Fruit fly (Drosophila melanogaster) whole organism, embryonic: ENCODE data around the gene Ctr9.

Experiments
- Ada2b ChIP-seq: fragments of 200-800 bp; sonication (Bioruptor generic); IDR thresholded peaks from 2 replicates; pipeline ENCODE4 v1.3.6; 2022; ENCODE audit warnings: missing biosample characterization, missing genetic modification characterization
- Atf-2 ChIP-seq: fragments of 200-800 bp; sonication (Bioruptor generic); optimal IDR thresholded peaks from 2 replicates; lab custom pipeline; 2016; ENCODE audit warnings: missing biosample characterization, missing genetic modification characterization
- Atf6 ChIP-seq: fragments of 200-800 bp; sonication (Bioruptor generic); IDR thresholded peaks from 2 replicates; pipeline ENCODE4 v1.3.6; 2022; ENCODE audit warnings: missing biosample characterization, missing genetic modification characterization
- CG11093 ChIP-seq: fragments of 200-800 bp; sonication (Bioruptor generic); IDR thresholded peaks from 3 replicates; pipeline ENCODE4 v1.3.6; 2022; ENCODE audit warnings: missing biosample characterization, missing genetic modification characterization
- CG11560 ChIP-seq: fragments of 200-800 bp; sonication (Bioruptor generic); IDR thresholded peaks from 3 replicates; pipeline ENCODE4 v1.3.6; 2022; ENCODE audit warnings: missing biosample characterization, missing genetic modification characterization
- CG11695 ChIP-seq: fragments of 200-800 bp; sonication (Bioruptor generic); IDR thresholded peaks from 3 replicates; pipeline ENCODE4 v1.3.6; 2022; ENCODE audit warnings: missing biosample characterization, missing genetic modification characterization
- CG12659 ChIP-seq: fragments of 200-800 bp; sonication (Bioruptor generic); optimal IDR thresholded peaks from 3 replicates; lab custom pipeline; 2017; ENCODE audit warnings: mild to moderate bottlenecking, missing biosample characterization, missing genetic modification reagents, missing genetic modification characterization
- CG12769 ChIP-seq: fragments of 200-800 bp; sonication (Bioruptor generic); optimal IDR thresholded peaks from 2 replicates; lab custom pipeline; 2019; ENCODE audit warnings: missing biosample characterization, mild to moderate bottlenecking, missing genetic modification characterization, moderate library complexity
- CG12942 ChIP-seq: fragments of 200-800 bp; sonication (Bioruptor generic); optimal IDR thresholded peaks from 3 replicates; lab custom pipeline; 2016; ENCODE audit warnings: missing biosample characterization, missing genetic modification characterization
- CG13296 ChIP-seq: fragments of 200-800 bp; sonication (Bioruptor generic); optimal IDR thresholded peaks from 3 replicates; lab custom pipeline; 2018; ENCODE audit warnings: missing biosample characterization, mild to moderate bottlenecking, missing genetic modification characterization
- CG14667 ChIP-seq: fragments of 200-800 bp; sonication (Bioruptor generic); IDR thresholded peaks from 2 replicates; pipeline ENCODE4 v1.3.6; 2022; ENCODE audit warnings: missing biosample characterization, missing genetic modification characterization
- CG1602 ChIP-seq: fragments of 200-800 bp; sonication (Bioruptor generic); optimal IDR thresholded peaks from 3 replicates; lab custom pipeline; 2016; ENCODE audit warnings: missing biosample characterization, missing genetic modification characterization
- CG16815 ChIP-seq: fragments of 200-800 bp; sonication (Bioruptor generic); optimal IDR thresholded peaks from 3 replicates; lab custom pipeline; 2017; ENCODE audit warnings: missing biosample characterization, mild to moderate bottlenecking, missing genetic modification characterization
- CG17186 ChIP-seq: fragments of 200-800 bp; sonication (Bioruptor generic); optimal IDR thresholded peaks from 3 replicates; lab custom pipeline; 2017; ENCODE audit warnings: missing biosample characterization, missing genetic modification reagents, missing genetic modification characterization
- CG18619 ChIP-seq: fragments of 200-800 bp; sonication (Bioruptor generic); optimal IDR thresholded peaks from 3 replicates; lab custom pipeline; 2017; ENCODE audit warnings: missing biosample characterization, mild to moderate bottlenecking, missing genetic modification characterization
- CG18764 ChIP-seq: fragments of 200-800 bp; sonication (Bioruptor generic); optimal IDR thresholded peaks from 3 replicates; lab custom pipeline; 2016; ENCODE audit warnings: missing biosample characterization, missing genetic modification characterization
- CG2199 ChIP-seq: fragments of 200-800 bp; sonication (Bioruptor generic); IDR thresholded peaks from 3 replicates; pipeline ENCODE4 v1.3.6; 2022; ENCODE audit warnings: missing biosample characterization, missing genetic modification characterization
- CG4424 ChIP-seq: fragments of 200-800 bp; sonication (Bioruptor generic); optimal IDR thresholded peaks from 3 replicates; lab custom pipeline; 2016; ENCODE audit warnings: missing biosample characterization, missing genetic modification characterization
- CG6254 ChIP-seq: fragments of 200-800 bp; sonication (Bioruptor generic); optimal IDR thresholded peaks from 3 replicates; lab custom pipeline; 2017; ENCODE audit warnings: mild to moderate bottlenecking, missing biosample characterization, missing genetic modification reagents, missing genetic modification characterization
- CG7556 ChIP-seq: fragments of 200-800 bp; sonication (Bioruptor generic); optimal IDR thresholded peaks from 2 replicates; lab custom pipeline; 2017; ENCODE audit warnings: missing biosample characterization, mild to moderate bottlenecking, missing genetic modification characterization
- CG8924 ChIP-seq: fragments of 200-800 bp; optimal IDR thresholded peaks from 3 replicates; lab custom pipeline; 2019; ENCODE audit warnings: missing biosample characterization, mild to moderate bottlenecking, missing genetic modification characterization, moderate library complexity
- Camta ChIP-seq: fragments of 200-800 bp; sonication (Bioruptor generic); optimal IDR thresholded peaks from 2 replicates; lab custom pipeline; 2016; ENCODE audit warnings: missing biosample characterization, missing genetic modification characterization
- CoRest ChIP-seq: fragments of 200-800 bp; sonication (Bioruptor generic); optimal IDR thresholded peaks from 3 replicates; lab custom pipeline; 2018; ENCODE audit warnings: missing biosample characterization, mild to moderate bottlenecking, missing genetic modification characterization, moderate library complexity
- D19A ChIP-seq: fragments of 200-800 bp; optimal IDR thresholded peaks from 3 replicates; lab custom pipeline; 2019; ENCODE audit warnings: missing biosample characterization, mild to moderate bottlenecking, missing genetic modification characterization, moderate library complexity
- Dip3 ChIP-seq: fragments of 200-800 bp; sonication (Bioruptor generic); optimal IDR thresholded peaks from 3 replicates; lab custom pipeline; 2016; ENCODE audit warnings: missing biosample characterization, missing genetic modification characterization
- Eip74EF ChIP-seq, 2 experiments: fragments of 200-800 bp in 1 of 2; fragments of >200 bp in 1 of 2; sonication (Bioruptor generic) in 1 of 2; optimal IDR thresholded peaks; 2 replicates each; lab custom pipeline; 2017 to 2019; ENCODE audit warnings: missing biosample characterization in 2 of 2, missing genetic modification characterization in 2 of 2, mild to moderate bottlenecking in 1 of 2, moderate library complexity in 1 of 2
- Fer2 ChIP-seq: fragments of 200-800 bp; sonication (Bioruptor generic); optimal IDR thresholded peaks from 2 replicates; lab custom pipeline; 2018; ENCODE audit warnings: missing biosample characterization, mild to moderate bottlenecking, missing genetic modification characterization, moderate library complexity
- Hand ChIP-seq: fragments of 200-800 bp; sonication (Bioruptor generic); optimal IDR thresholded peaks from 2 replicates; lab custom pipeline; 2017; ENCODE audit warnings: mild to moderate bottlenecking, missing biosample characterization, missing genetic modification reagents, missing genetic modification characterization
- Hmx ChIP-seq: fragments of 200-800 bp; sonication (Bioruptor generic); optimal IDR thresholded peaks from 2 replicates; lab custom pipeline; 2016; ENCODE audit warnings: missing biosample characterization, missing genetic modification characterization
- Kr ChIP-seq: fragments of 200-800 bp; sonication (Bioruptor generic); optimal IDR thresholded peaks from 2 replicates; lab custom pipeline; 2017; ENCODE audit warnings: missing biosample characterization, mild to moderate bottlenecking, missing genetic modification characterization
- NFAT ChIP-seq: fragments of 200-800 bp; sonication (Bioruptor generic); IDR thresholded peaks from 2 replicates; pipeline ENCODE4 v1.3.6; 2022; ENCODE audit warnings: missing biosample characterization, missing genetic modification characterization
- ara ChIP-seq: fragments of 200-800 bp; sonication (Bioruptor generic); IDR thresholded peaks from 2 replicates; pipeline ENCODE4 v1.3.6; 2022; ENCODE audit warnings: missing biosample characterization, missing genetic modification characterization
- ato ChIP-seq: fragments of 200-800 bp; sonication (Bioruptor generic); IDR thresholded peaks from 2 replicates; pipeline ENCODE4 v1.3.6; 2022; ENCODE audit warnings: missing biosample characterization, missing genetic modification characterization; ENCODE audit not compliant: partially characterized antibody
- bigmax ChIP-seq: fragments of 200-800 bp; sonication (Bioruptor generic); optimal IDR thresholded peaks from 2 replicates; lab custom pipeline; 2018; ENCODE audit warnings: missing biosample characterization, mild to moderate bottlenecking, missing genetic modification characterization
- dimm ChIP-seq: fragments of 200-800 bp; sonication (Bioruptor generic); IDR thresholded peaks from 2 replicates; pipeline ENCODE4 v1.3.6; 2022; ENCODE audit warnings: missing biosample characterization, missing genetic modification characterization
- disco-r ChIP-seq: fragments of 200-800 bp; sonication (Bioruptor generic); optimal IDR thresholded peaks from 2 replicates; lab custom pipeline; 2016; ENCODE audit warnings: missing biosample characterization, missing genetic modification characterization
- emc ChIP-seq: fragments of 200-800 bp; sonication (Bioruptor generic); optimal IDR thresholded peaks from 2 replicates; lab custom pipeline; 2016; ENCODE audit warnings: missing biosample characterization, missing genetic modification characterization
- fu2 ChIP-seq: fragments of 200-800 bp; sonication (Bioruptor generic); optimal IDR thresholded peaks from 2 replicates; lab custom pipeline; 2016; ENCODE audit warnings: missing biosample characterization, missing genetic modification characterization
- gsb-n ChIP-seq: fragments of 200-800 bp; sonication (Bioruptor generic); optimal IDR thresholded peaks from 3 replicates; lab custom pipeline; 2018; ENCODE audit warnings: missing biosample characterization, mild to moderate bottlenecking, missing genetic modification characterization
- ind ChIP-seq: fragments of 200-800 bp; sonication (Bioruptor generic); optimal IDR thresholded peaks from 3 replicates; lab custom pipeline; 2016; ENCODE audit warnings: missing biosample characterization, missing genetic modification characterization
- inv ChIP-seq: fragments of 200-800 bp; sonication (Bioruptor generic); IDR thresholded peaks from 2 replicates; pipeline ENCODE4 v1.3.6; 2022; ENCODE audit warnings: missing biosample characterization, missing genetic modification characterization; ENCODE audit not compliant: partially characterized antibody
- lola ChIP-seq, 3 experiments: fragments of >200 bp in 2 of 3; fragments of 200-800 bp in 1 of 3; sonication (Bioruptor generic) in 1 of 3; optimal IDR thresholded peaks; 2 replicates each; lab custom pipeline; 2017 to 2019; ENCODE audit warnings: missing biosample characterization in 3 of 3, missing genetic modification characterization in 3 of 3, mild to moderate bottlenecking in 1 of 3, moderate library complexity in 1 of 3
- nom ChIP-seq: fragments of 200-800 bp; sonication (Bioruptor generic); optimal IDR thresholded peaks from 2 replicates; lab custom pipeline; 2017; ENCODE audit warnings: missing biosample characterization, missing genetic modification characterization, mild to moderate bottlenecking, moderate library complexity, missing genetic modification reagents
- onecut ChIP-seq: fragments of 200-800 bp; sonication (Bioruptor generic); IDR thresholded peaks from 2 replicates; pipeline ENCODE4 v1.3.6; 2022; ENCODE audit warnings: missing biosample characterization, missing genetic modification characterization
- pho ChIP-seq: fragments of 200-800 bp; sonication (Bioruptor generic); optimal IDR thresholded peaks from 2 replicates; lab custom pipeline; 2016; ENCODE audit warnings: missing biosample characterization, missing genetic modification characterization
- pnt ChIP-seq: fragments of 200-800 bp; sonication (Bioruptor generic); optimal IDR thresholded peaks from 3 replicates; lab custom pipeline; 2016; ENCODE audit warnings: missing biosample characterization, missing genetic modification characterization
- pzg ChIP-seq: fragments of 200-800 bp; sonication (Bioruptor generic); optimal IDR thresholded peaks from 3 replicates; lab custom pipeline; 2018; ENCODE audit warnings: missing biosample characterization, mild to moderate bottlenecking, missing genetic modification characterization, moderate library complexity
- slp2 ChIP-seq: fragments of 200-800 bp; sonication (Bioruptor generic); optimal IDR thresholded peaks from 2 replicates; lab custom pipeline; 2016; ENCODE audit warnings: missing biosample characterization, missing genetic modification characterization
- stwl ChIP-seq: fragments of 200-800 bp; sonication (Bioruptor generic); optimal IDR thresholded peaks from 3 replicates; lab custom pipeline; 2018; ENCODE audit warnings: missing biosample characterization, mild to moderate bottlenecking, missing genetic modification characterization, moderate library complexity
- vvl ChIP-seq: fragments of 200-800 bp; sonication (Bioruptor generic); IDR thresholded peaks from 2 replicates; pipeline ENCODE4 v1.3.6; 2022; ENCODE audit warnings: missing biosample characterization, missing genetic modification characterization
- z ChIP-seq: fragments of 200-800 bp; sonication (Bioruptor generic); IDR thresholded peaks from 3 replicates; pipeline ENCODE4 v1.3.6; 2022; ENCODE audit warnings: missing biosample characterization, missing genetic modification characterization

Ctr9 gene

DNA sequence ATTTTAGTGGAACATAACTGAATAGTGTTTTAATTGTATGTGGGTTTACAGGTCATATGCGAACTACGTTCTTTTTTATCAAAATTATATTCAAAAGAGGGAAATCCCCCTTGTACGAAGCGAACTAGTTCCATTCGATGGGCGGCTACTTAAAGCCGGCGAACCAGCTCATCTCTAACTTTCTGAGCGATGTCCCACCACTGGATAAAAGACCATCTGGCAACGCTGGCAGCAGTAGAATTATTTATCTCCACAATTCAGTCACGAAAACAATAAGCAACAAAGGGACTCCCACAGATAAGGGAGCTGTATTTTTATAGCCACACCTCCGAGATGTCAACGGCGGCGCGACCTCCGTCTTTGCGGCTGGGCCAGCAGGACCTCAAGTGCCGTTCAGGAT lies 11.3 kb upstream of the Ctr9 start, which contains the start of gene Rabex-5 (continued):
- no peak for TF ChIP-seq Camta (GFP tag; lab: Kevin White, UChicago)
- no peak for TF ChIP-seq CG6254
- peak; percentile 33 for TF ChIP-seq pho (GFP tag; lab: Kevin White, UChicago)
- no peak for TF ChIP-seq Kr (GFP tag; lab: Kevin White, UChicago)
- peak; percentile 68 for TF ChIP-seq ato (GFP tag; lab: Robert Waterston, UW)
- TF ChIP-seq disco-r = no peak
- peak; percentile 46 for TF ChIP-seq CG17186 (GFP tag; lab: Kevin White, UChicago)
- no peak for TF ChIP-seq z (GFP tag; lab: Robert Waterston, UW)
- peak; percentile 27 for TF ChIP-seq fu2
- no peak for TF ChIP-seq CG1602 (GFP tag; lab: Kevin White, UChicago)
- no peak for TF ChIP-seq lola (GFP tag; optimal IDR thresholded peaks at IDR 0.05; lab: Kevin White, UChicago)
- peak; percentile 88 for TF ChIP-seq pzg (GFP tag; lab: Kevin White, UChicago)
- TF ChIP-seq CG18619 (GFP tag; lab: Kevin White, UChicago) = no peak
- peak; percentile 9 for TF ChIP-seq nom (GFP tag; lab: Kevin White, UChicago)
- no peak for TF ChIP-seq CG12769
- peak; percentile 65; the same call in 1 of the 2 replicates for TF ChIP-seq vvl (GFP tag; lab: Robert Waterston, UW)
- TF ChIP-seq dimm (GFP tag; lab: Robert Waterston, UW) = no peak
- TF ChIP-seq CG11560 (tag; lab: Robert Waterston, UW) = no peak
- TF ChIP-seq Dip3 = no peak
- TF ChIP-seq Hmx (GFP tag; lab: Kevin White, UChicago) = no peak
- no peak for TF ChIP-seq Eip74EF (GFP tag; optimal IDR thresholded peaks at IDR 0.05; lab: Kevin White, UChicago)
- TF ChIP-seq Fer2 (tag; lab: Kevin White, UChicago) = no peak
- TF ChIP-seq CG16815 (GFP tag; lab: Kevin White, UChicago) = no peak
- peak; percentile 65 for TF ChIP-seq CG12659 (GFP tag; lab: Kevin White, UChicago)
- TF ChIP-seq pnt (GFP tag; lab: Kevin White, UChicago) = no peak
- no peak for TF ChIP-seq onecut (GFP tag; lab: Robert Waterston, UW)
- TF ChIP-seq CG12942 = no peak
- TF ChIP-seq CG14667 (GFP tag; lab: Robert Waterston, UW) = no peak
- TF ChIP-seq stwl (tag; lab: Kevin White, UChicago) = peak; percentile 87
- TF ChIP-seq slp2 (GFP tag; lab: Kevin White, UChicago) = no peak
- peak; percentile 23 for TF ChIP-seq CG8924 (tag; lab: Kevin White, UChicago)
- no peak for TF ChIP-seq Hand (GFP tag; lab: Kevin White, UChicago)
- no peak for TF ChIP-seq gsb-n
- no peak; the same call in 1 of the 2 replicates for TF ChIP-seq Atf6 (GFP tag; lab: Robert Waterston, UW)
- TF ChIP-seq CG2199 = no peak
- no peak for TF ChIP-seq Atf-2
- TF ChIP-seq ara (GFP tag; lab: Robert Waterston, UW) = no peak
- peak; percentile 44; the same call in 1 of the 2 replicates for TF ChIP-seq NFAT (GFP tag; lab: Robert Waterston, UW)
- peak; percentile 82; the same call in 1 of the 2 replicates for TF ChIP-seq inv (GFP tag; lab: Robert Waterston, UW)
- peak; percentile 19 for TF ChIP-seq CG4424 (GFP tag; lab: Kevin White, UChicago)
- TF ChIP-seq D19A (tag; lab: Kevin White, UChicago) = no peak
- peak; percentile 94 for TF ChIP-seq CoRest (tag; lab: Kevin White, UChicago)
- TF ChIP-seq CG13296 (GFP tag; lab: Kevin White, UChicago) = no peak
- no peak for TF ChIP-seq CG7556 (GFP tag; lab: Kevin White, UChicago)
- peak; percentile 4 for TF ChIP-seq ind (GFP tag; lab: Kevin White, UChicago)
- TF ChIP-seq CG18764 (GFP tag; lab: Kevin White, UChicago) = peak; percentile 25
- peak; percentile 40; the same call in 1 of the 2 replicates for TF ChIP-seq Ada2b (GFP tag; lab: Robert Waterston, UW)
- TF ChIP-seq bigmax (GFP tag; lab: Kevin White, UChicago) = no peak
- no peak for TF ChIP-seq CG11695 (GFP tag; lab: Robert Waterston, UW)
- no peak for TF ChIP-seq CG11093 (GFP tag; lab: Robert Waterston, UW)
- no peak for TF ChIP-seq emc
